Worm (Caenorhabditis elegans) whole organism, L3 larva: ENCODE data around the gene fbxa-142.

Source experiments
- ZK546.5 ChIP-seq: sonication (generic microtip); optimal IDR thresholded peaks from 2 replicates; lab custom pipeline; 2017; ENCODE audit warnings: missing biosample characterization, missing genetic modification characterization
- ama-1 ChIP-seq: fragments of 150-350 bp; optimal IDR thresholded peaks from 2 replicates; lab custom pipeline; 2018
- ceh-28 ChIP-seq: fragments of 150-350 bp; optimal IDR thresholded peaks from 2 replicates; lab custom pipeline; 2014; ENCODE audit warnings: missing biosample characterization, missing genetic modification reagents, missing genetic modification characterization
- egl-27 ChIP-seq: sonication (generic microtip); optimal IDR thresholded peaks from 4 replicates; lab custom pipeline; 2017; ENCODE audit warnings: missing biosample characterization, missing genetic modification reagents, missing genetic modification characterization
- elt-2 ChIP-seq: sonication (generic microtip); optimal IDR thresholded peaks from 2 replicates; lab custom pipeline; 2016; ENCODE audit warnings: missing genetic modification reagents, mild to moderate bottlenecking, missing genetic modification characterization, missing compliant biosample characterization
- elt-3 ChIP-seq, 3 experiments: fragments of 150-350 bp in 1 of 3; sonication (generic microtip) in 2 of 3; optimal IDR thresholded peaks; 2 replicates in 2 of 3; 4 replicates in 1 of 3; lab custom pipeline; 2014 to 2017; ENCODE audit warnings: missing biosample characterization in 3 of 3, missing genetic modification characterization in 3 of 3
- sea-2 ChIP-seq: fragments of 150-350 bp; sonication (generic microtip); optimal IDR thresholded peaks from 4 replicates; lab custom pipeline; 2014; ENCODE audit warnings: missing biosample characterization, missing genetic modification reagents, missing genetic modification characterization
- unc-62 ChIP-seq: fragments of 150-350 bp; sonication (generic microtip); optimal IDR thresholded peaks from 4 replicates; lab custom pipeline; 2014; ENCODE audit warnings: missing biosample characterization, missing genetic modification reagents, missing genetic modification characterization
- ztf-11 ChIP-seq: fragments of 150-350 bp; optimal IDR thresholded peaks from 2 replicates; lab custom pipeline; 2014; ENCODE audit warnings: missing biosample characterization, missing genetic modification characterization

ce11 chrV:16171721-16172120 is 40.6 kb upstream of the fbxa-142 start, which contains the start of gene K05D4.9:
- TF ChIP-seq ZK546.5 (tag; lab: Kevin White, UChicago), result no peak
- TF ChIP-seq egl-27 (tag; lab: Kevin White, UChicago), result no peak
- no peak for TF ChIP-seq elt-2 (tag; lab: Kevin White, UChicago)
- no peak for TF ChIP-seq sea-2 (GFP tag; lab: Kevin White, UChicago)
- TF ChIP-seq ceh-28 (tag; lab: Kevin White, UChicago), result no peak
- TF ChIP-seq ztf-11 (tag; lab: Kevin White, UChicago), result no peak
- no peak for TF ChIP-seq elt-3 (tag; optimal IDR thresholded peaks at IDR 0.05; lab: Kevin White, UChicago)
- no peak for TF ChIP-seq ama-1 (lab: Kevin White, UChicago)
- no peak for TF ChIP-seq unc-62
